Fruit fly (Drosophila melanogaster) whole organism, prepupa: Measurements from ENCODE around the gene CG43155.

Source experiments
- Blimp-1 ChIP-seq: fragments of 200-800 bp; sonication (Bioruptor generic); optimal IDR thresholded peaks from 3 replicates; lab custom pipeline; 2017; ENCODE audit warnings: missing biosample characterization, missing genetic modification characterization, mild to moderate bottlenecking, moderate library complexity, missing genetic modification reagents
- CG11294 ChIP-seq: fragments of 200-800 bp; sonication (Bioruptor generic); IDR thresholded peaks from 2 replicates; pipeline ENCODE4 v1.3.6; 2022; ENCODE audit warnings: missing biosample characterization, missing genetic modification characterization
- CG11762 ChIP-seq: fragments of 200-800 bp; sonication (Bioruptor generic); optimal IDR thresholded peaks from 3 replicates; lab custom pipeline; 2016; ENCODE audit warnings: missing biosample characterization, missing genetic modification characterization; ENCODE audit not compliant: insufficient read depth
- CG1621 ChIP-seq: fragments of 200-800 bp; sonication (Bioruptor generic); optimal IDR thresholded peaks from 3 replicates; lab custom pipeline; 2018; ENCODE audit warnings: missing biosample characterization, mild to moderate bottlenecking, missing genetic modification characterization
- CG16779 ChIP-seq: fragments of 200-800 bp; sonication (Bioruptor generic); optimal IDR thresholded peaks from 3 replicates; lab custom pipeline; 2017; ENCODE audit warnings: missing biosample characterization, mild to moderate bottlenecking, missing genetic modification characterization
- CG3032 ChIP-seq: fragments of 200-800 bp; optimal IDR thresholded peaks from 2 replicates; lab custom pipeline; 2019; ENCODE audit warnings: missing biosample characterization, mild to moderate bottlenecking, missing genetic modification characterization, moderate library complexity
- CG31627 ChIP-seq: fragments of 200-800 bp; sonication (Bioruptor generic); optimal IDR thresholded peaks from 3 replicates; lab custom pipeline; 2016; ENCODE audit warnings: missing biosample characterization, missing genetic modification characterization
- CG32006 ChIP-seq: fragments of 200-800 bp; sonication (Bioruptor generic); optimal IDR thresholded peaks from 3 replicates; lab custom pipeline; 2017; ENCODE audit warnings: missing biosample characterization, mild to moderate bottlenecking, missing genetic modification characterization
- CG34406 ChIP-seq: fragments of 200-800 bp; sonication (Bioruptor generic); optimal IDR thresholded peaks from 3 replicates; lab custom pipeline; 2016; ENCODE audit warnings: missing biosample characterization, missing genetic modification characterization
- CG3919 ChIP-seq: fragments of 200-800 bp; sonication (Bioruptor generic); optimal IDR thresholded peaks from 3 replicates; lab custom pipeline; 2016; ENCODE audit warnings: missing biosample characterization, missing genetic modification characterization
- CG4318 ChIP-seq: fragments of 200-800 bp; sonication (Bioruptor generic); optimal IDR thresholded peaks from 3 replicates; lab custom pipeline; 2017; ENCODE audit warnings: missing biosample characterization, mild to moderate bottlenecking, missing genetic modification characterization
- CG6163 ChIP-seq: fragments of 200-800 bp; sonication (Bioruptor generic); IDR thresholded peaks from 3 replicates; pipeline ENCODE4 v1.3.6; 2022; ENCODE audit warnings: missing biosample characterization, missing genetic modification characterization
- CG6276 ChIP-seq: fragments of 200-800 bp; sonication (Bioruptor generic); optimal IDR thresholded peaks from 2 replicates; lab custom pipeline; 2017; ENCODE audit warnings: missing biosample characterization, mild to moderate bottlenecking, missing genetic modification characterization
- CG6792 ChIP-seq: fragments of 200-800 bp; sonication (Bioruptor generic); optimal IDR thresholded peaks from 3 replicates; lab custom pipeline; 2016; ENCODE audit warnings: missing biosample characterization, missing genetic modification characterization
- CG6808 ChIP-seq: fragments of 200-800 bp; sonication (Bioruptor generic); optimal IDR thresholded peaks from 3 replicates; lab custom pipeline; 2017; ENCODE audit warnings: missing biosample characterization, missing genetic modification characterization, mild to moderate bottlenecking, moderate library complexity, missing genetic modification reagents
- CG7368 ChIP-seq: fragments of 200-800 bp; sonication (Bioruptor generic); optimal IDR thresholded peaks from 3 replicates; lab custom pipeline; 2016; ENCODE audit warnings: missing biosample characterization, missing genetic modification characterization
- CG8119 ChIP-seq: fragments of 200-800 bp; sonication (Bioruptor generic); IDR thresholded peaks from 3 replicates; pipeline ENCODE4 v1.3.6; 2022; ENCODE audit warnings: missing biosample characterization, missing genetic modification characterization
- CG8319 ChIP-seq: fragments of 200-800 bp; sonication (Bioruptor generic); optimal IDR thresholded peaks from 3 replicates; lab custom pipeline; 2016; ENCODE audit warnings: missing biosample characterization, missing genetic modification characterization
- Eip75B ChIP-seq: fragments of 200-800 bp; sonication (Bioruptor generic); optimal IDR thresholded peaks from 3 replicates; lab custom pipeline; 2016; ENCODE audit warnings: missing biosample characterization, missing genetic modification characterization
- Eip78C ChIP-seq: fragments of 200-800 bp; sonication (Bioruptor generic); peaks from one replicate; lab custom pipeline; 2016; ENCODE audit warnings: missing biosample characterization, missing genetic modification characterization
- Eip93F ChIP-seq: fragments of 200-800 bp; sonication (Bioruptor generic); optimal IDR thresholded peaks from 2 replicates; lab custom pipeline; 2016; ENCODE audit warnings: missing biosample characterization, mild to moderate bottlenecking, missing genetic modification characterization
- Ets96B ChIP-seq: fragments of 200-800 bp; optimal IDR thresholded peaks from 2 replicates; lab custom pipeline; 2019; ENCODE audit warnings: missing biosample characterization, mild to moderate bottlenecking, missing genetic modification characterization, moderate library complexity
- Hr38 ChIP-seq: sonication (Bioruptor generic); optimal IDR thresholded peaks from 2 replicates; lab custom pipeline; 2016; ENCODE audit warnings: missing biosample characterization, missing genetic modification characterization
- Hr39 ChIP-seq: fragments of 200-800 bp; sonication (Bioruptor generic); optimal IDR thresholded peaks from 2 replicates; lab custom pipeline; 2016; ENCODE audit warnings: missing biosample characterization, missing genetic modification characterization
- Hr4 ChIP-seq: fragments of 200-800 bp; sonication (Bioruptor generic); optimal IDR thresholded peaks from 3 replicates; lab custom pipeline; 2016; ENCODE audit warnings: missing biosample characterization, missing genetic modification characterization
- Lpt ChIP-seq: fragments of 200-800 bp; sonication (Bioruptor generic); optimal IDR thresholded peaks from 3 replicates; lab custom pipeline; 2016; ENCODE audit warnings: missing biosample characterization, missing genetic modification characterization
- OdsH ChIP-seq: fragments of 200-800 bp; sonication (Bioruptor generic); optimal IDR thresholded peaks from 3 replicates; lab custom pipeline; 2016; ENCODE audit warnings: missing biosample characterization, missing genetic modification characterization
- Smox ChIP-seq: fragments of 200-800 bp; sonication (Bioruptor generic); optimal IDR thresholded peaks from 3 replicates; lab custom pipeline; 2016; ENCODE audit warnings: missing biosample characterization, missing genetic modification characterization
- Sox14 ChIP-seq: fragments of 200-800 bp; sonication (Bioruptor generic); optimal IDR thresholded peaks from 3 replicates; lab custom pipeline; 2016; ENCODE audit warnings: missing biosample characterization, missing genetic modification characterization
- acj6 ChIP-seq: fragments of 200-800 bp; sonication (Bioruptor generic); optimal IDR thresholded peaks from 3 replicates; lab custom pipeline; 2016; ENCODE audit warnings: missing biosample characterization, missing genetic modification characterization
- cyc ChIP-seq: fragments of 200-800 bp; sonication (Bioruptor generic); optimal IDR thresholded peaks from 3 replicates; lab custom pipeline; 2016; ENCODE audit warnings: missing biosample characterization, missing genetic modification characterization
- dac ChIP-seq: fragments of 200-800 bp; sonication (Bioruptor generic); optimal IDR thresholded peaks from 2 replicates; lab custom pipeline; 2017; ENCODE audit warnings: missing biosample characterization, mild to moderate bottlenecking, missing genetic modification characterization
- eg ChIP-seq: fragments of 200-800 bp; sonication (Bioruptor generic); IDR thresholded peaks from 3 replicates; pipeline ENCODE4 v1.3.6; 2022; ENCODE audit warnings: missing biosample characterization, missing genetic modification characterization
- esn ChIP-seq: fragments of 200-800 bp; sonication (Bioruptor generic); optimal IDR thresholded peaks from 2 replicates; lab custom pipeline; 2016; ENCODE audit warnings: missing biosample characterization, mild to moderate bottlenecking, missing genetic modification characterization, moderate library complexity
- fd59A ChIP-seq: fragments of 200-800 bp; sonication (Bioruptor generic); optimal IDR thresholded peaks from 2 replicates; lab custom pipeline; 2017; ENCODE audit warnings: missing biosample characterization, mild to moderate bottlenecking, missing genetic modification characterization, missing genetic modification reagents
- fd85E ChIP-seq: fragments of 200-800 bp; sonication (Bioruptor generic); optimal IDR thresholded peaks from 3 replicates; lab custom pipeline; 2016; ENCODE audit warnings: missing biosample characterization, missing genetic modification characterization
- fkh ChIP-seq: fragments of 200-800 bp; sonication (Bioruptor generic); optimal IDR thresholded peaks from 3 replicates; lab custom pipeline; 2017; ENCODE audit warnings: missing biosample characterization, mild to moderate bottlenecking, missing genetic modification characterization, moderate library complexity
- lz ChIP-seq: fragments of 200-800 bp; sonication (Bioruptor generic); optimal IDR thresholded peaks from 3 replicates; lab custom pipeline; 2016; ENCODE audit warnings: missing biosample characterization, missing genetic modification characterization
- net ChIP-seq: fragments of 200-800 bp; sonication (Bioruptor generic); optimal IDR thresholded peaks from 3 replicates; lab custom pipeline; 2016; ENCODE audit warnings: missing biosample characterization, missing genetic modification characterization
- pdm3 ChIP-seq: fragments of 200-800 bp; sonication (Bioruptor generic); optimal IDR thresholded peaks from 3 replicates; lab custom pipeline; 2016; ENCODE audit warnings: missing biosample characterization, missing genetic modification characterization
- salr ChIP-seq, 2 experiments: fragments of 200-800 bp; sonication (Bioruptor generic); optimal IDR thresholded peaks; 3 replicates each; lab custom pipeline; 2016 to 2018; ENCODE audit warnings: missing biosample characterization in 2 of 2, missing genetic modification characterization in 2 of 2, mild to moderate bottlenecking in 1 of 2
- spab ChIP-seq: fragments of 200-800 bp; sonication (Bioruptor generic); optimal IDR thresholded peaks from 2 replicates; lab custom pipeline; 2017; ENCODE audit warnings: missing biosample characterization, mild to moderate bottlenecking, missing genetic modification characterization, missing genetic modification reagents
- svp ChIP-seq: fragments of 200-800 bp; sonication (Bioruptor generic); peaks from one replicate; lab custom pipeline; 2016; ENCODE audit warnings: missing biosample characterization, missing genetic modification characterization
- topi ChIP-seq: fragments of 200-800 bp; sonication (Bioruptor generic); optimal IDR thresholded peaks from 3 replicates; lab custom pipeline; 2016; ENCODE audit warnings: missing biosample characterization, missing genetic modification characterization

CG43155 gene

DNA sequence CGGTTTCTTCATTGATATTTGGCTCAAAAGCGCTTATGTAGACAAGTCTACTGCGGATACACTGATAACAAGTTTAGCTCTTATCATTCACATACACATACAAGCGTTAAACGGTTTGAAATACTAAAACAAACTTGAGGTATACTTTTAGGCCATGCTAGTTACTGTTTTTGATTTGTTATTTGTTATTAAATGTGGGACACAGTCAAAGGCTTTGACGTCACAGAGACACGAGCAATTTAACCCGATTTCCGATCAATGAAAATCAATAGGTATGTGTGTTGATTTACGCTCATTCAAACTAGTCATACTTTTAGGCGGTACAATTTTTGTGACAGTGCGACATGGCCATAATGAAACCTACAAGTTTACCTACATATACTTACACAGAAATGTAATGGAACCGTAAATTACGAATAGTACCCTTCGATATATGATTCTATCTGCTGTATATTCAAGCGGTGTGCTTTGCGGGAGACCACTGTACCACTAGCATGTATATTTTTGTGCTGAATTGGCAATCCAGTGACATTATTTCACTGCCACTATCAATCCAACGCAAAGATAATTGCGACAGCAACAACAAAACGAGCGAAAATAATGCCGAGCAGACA, 12.7 kb upstream of the CG43155 start (continued):
- TF ChIP-seq dac (GFP tag; lab: Kevin White, UChicago) = peak; percentile 63
- peak; percentile 71 for TF ChIP-seq CG6276
- TF ChIP-seq net (GFP tag; lab: Kevin White, UChicago) = peak; percentile 75
- peak; percentile 43 for TF ChIP-seq fd85E (GFP tag; lab: Kevin White, UChicago)
- peak; percentile 37 to 59 for TF ChIP-seq salr (GFP tag; optimal IDR thresholded peaks at IDR 0.05; lab: Kevin White, UChicago)
- peak; percentile 87 for TF ChIP-seq CG31627
- peak; percentile 73 for TF ChIP-seq CG11762 (GFP tag; lab: Kevin White, UChicago)
- TF ChIP-seq fkh (GFP tag; lab: Kevin White, UChicago) = peak; percentile 52
- peak; percentile 83 for TF ChIP-seq esn (GFP tag; lab: Kevin White, UChicago)

DNA sequence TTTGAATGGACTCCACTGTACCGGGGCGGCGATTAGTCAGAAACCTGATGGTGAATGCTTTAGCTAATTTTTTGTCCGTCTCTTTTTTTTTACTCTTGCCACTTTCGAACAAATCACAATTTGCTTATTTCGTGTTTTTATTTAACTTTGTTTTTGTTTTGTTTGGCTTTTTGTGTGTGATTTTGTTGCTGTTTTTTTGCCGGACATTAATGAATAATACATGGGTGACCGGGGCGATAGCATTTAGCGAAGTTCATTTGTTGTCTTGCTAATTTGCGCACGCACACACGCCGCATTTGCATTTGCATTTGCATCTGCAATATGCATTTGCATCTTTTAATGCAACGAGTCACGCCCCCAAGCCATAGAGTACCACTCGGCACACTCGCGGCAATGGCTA, 10.9 kb upstream of the CG43155 start:
- TF ChIP-seq CG8119 (GFP tag; lab: Robert Waterston, UW) = 0 out of 3 replicates have a peak, but pooled peaks have one; percentile 28
- no peak for TF ChIP-seq CG8319 (GFP tag; lab: Kevin White, UChicago)

DNA sequence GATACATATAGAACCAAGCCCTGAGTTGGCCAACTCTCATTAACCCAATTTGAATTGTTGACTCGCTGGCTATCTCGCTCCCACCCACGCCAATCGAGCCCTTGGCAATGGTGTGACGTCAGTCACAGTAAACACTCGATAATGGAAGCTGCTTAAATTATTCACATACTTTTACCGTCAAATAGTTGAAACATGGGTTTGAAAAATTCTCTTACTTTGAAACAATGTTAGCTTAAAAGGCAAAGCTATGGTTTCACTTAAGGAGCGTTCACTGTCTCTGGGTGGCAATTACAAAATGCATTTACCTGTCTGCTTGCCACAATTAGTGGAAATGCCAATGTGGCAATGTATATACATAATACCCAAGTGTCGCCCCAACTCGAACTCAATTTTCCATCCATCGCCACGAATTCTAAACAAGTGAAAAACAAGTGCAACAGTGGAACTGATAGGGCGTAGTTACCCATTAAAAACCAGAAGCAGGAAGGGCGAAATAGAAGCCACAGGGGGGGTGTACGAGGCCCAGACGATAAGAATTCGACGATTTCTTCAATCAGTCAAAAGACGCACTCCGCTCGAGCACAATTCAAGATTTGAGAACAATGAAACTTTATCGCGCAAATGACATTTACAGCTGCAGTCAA, 10.0 kb upstream of the CG43155 start:
- TF ChIP-seq cyc = peak; percentile 89
- TF ChIP-seq eg (GFP tag; lab: Robert Waterston, UW) = peak; percentile 76
- TF ChIP-seq fd59A (GFP tag; lab: Kevin White, UChicago) = no peak
- peak; percentile 92 for TF ChIP-seq Hr39 (GFP tag; lab: Kevin White, UChicago)
- TF ChIP-seq fd85E (GFP tag; lab: Kevin White, UChicago) = no peak
- TF ChIP-seq CG11762 (GFP tag; lab: Kevin White, UChicago) = peak; percentile 27
- TF ChIP-seq CG16779 (tag; lab: Kevin White, UChicago) = no peak
- TF ChIP-seq svp (GFP tag; lab: Kevin White, UChicago) = peak; percentile 93
- peak; percentile 64 for TF ChIP-seq Hr4 (GFP tag; lab: Kevin White, UChicago)
- TF ChIP-seq spab (GFP tag; lab: Kevin White, UChicago) = no peak
- TF ChIP-seq CG6276 = peak; percentile 52
- peak; percentile 90 for TF ChIP-seq CG31627
- TF ChIP-seq Eip75B (GFP tag; lab: Kevin White, UChicago) = peak; percentile 63
- peak; percentile 9 for TF ChIP-seq CG1621 (tag; lab: Kevin White, UChicago)
- TF ChIP-seq Eip93F (GFP tag; lab: Kevin White, UChicago) = peak; percentile 77
- TF ChIP-seq CG7368 (GFP tag; lab: Kevin White, UChicago) = peak; percentile 52
- TF ChIP-seq pdm3 = peak; percentile 70
- TF ChIP-seq CG3919 (GFP tag; lab: Kevin White, UChicago) = peak; percentile 73
- peak; percentile 22 for TF ChIP-seq CG6808
- no peak for TF ChIP-seq Hr38
- peak; percentile 87 for TF ChIP-seq lz
- TF ChIP-seq CG3032 (tag; lab: Kevin White, UChicago) = peak; percentile 31
- TF ChIP-seq Blimp-1 (GFP tag; lab: Kevin White, UChicago) = peak; percentile 61
- peak; percentile 2 for TF ChIP-seq Ets96B
- TF ChIP-seq CG4318 (GFP tag; lab: Kevin White, UChicago) = no peak
- TF ChIP-seq net (GFP tag; lab: Kevin White, UChicago) = peak; percentile 61
- peak; percentile 62 for TF ChIP-seq CG8119 (GFP tag; lab: Robert Waterston, UW)
- TF ChIP-seq Eip78C = peak; percentile 89
- TF ChIP-seq CG6163 (GFP tag; lab: Robert Waterston, UW) = peak; percentile 80
- TF ChIP-seq topi (GFP tag; lab: Kevin White, UChicago) = peak; percentile 89
- peak; percentile 57 for TF ChIP-seq OdsH
- peak; percentile 49 for TF ChIP-seq CG32006 (GFP tag; lab: Kevin White, UChicago)
- TF ChIP-seq CG6792 (GFP tag; lab: Kevin White, UChicago) = peak; percentile 72
- peak; percentile 54 for TF ChIP-seq fkh (GFP tag; lab: Kevin White, UChicago)
- TF ChIP-seq CG34406 = peak; percentile 66
- peak; percentile 38 for TF ChIP-seq CG8319 (GFP tag; lab: Kevin White, UChicago)
- TF ChIP-seq Lpt = peak; percentile 10
- TF ChIP-seq dac (GFP tag; lab: Kevin White, UChicago) = no peak
- peak; percentile 79 for TF ChIP-seq Sox14 (GFP tag; lab: Kevin White, UChicago)
- 0 out of 2 replicates have a peak, but pooled peaks have one; percentile 10 for TF ChIP-seq CG11294 (GFP tag; lab: Robert Waterston, UW)
- peak; percentile 59 for TF ChIP-seq acj6
- TF ChIP-seq Smox (GFP tag; lab: Kevin White, UChicago) = peak; percentile 86
